Fruit fly (Drosophila melanogaster): Measurements from ENCODE around the gene Sem1.

Sem1 gene

DNA sequence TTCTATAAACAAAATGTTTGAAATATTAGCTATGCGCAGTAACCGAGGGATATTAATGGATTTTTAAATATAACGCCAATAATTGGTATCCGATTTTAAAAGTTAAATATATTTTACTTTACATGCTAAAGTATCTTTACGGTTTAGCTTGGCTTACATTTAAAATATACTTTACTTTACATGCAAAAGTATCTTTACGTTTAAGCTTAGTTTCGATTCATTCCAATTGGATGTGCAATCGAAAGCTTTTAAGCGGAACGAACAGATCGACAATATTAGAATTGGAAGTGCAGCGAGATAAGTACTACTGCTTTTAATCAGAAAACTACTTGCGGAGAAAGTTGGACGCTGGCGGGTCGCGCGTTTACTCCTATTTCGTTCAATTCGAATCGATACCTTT lies 34.8 kb upstream of the Sem1 start:
- TF ChIP-seq CG11762 (GFP tag; optimal IDR thresholded peaks at IDR 0.05; ENCODE audit: insufficient read depth) (no peak), CG6854 (GFP tag; optimal IDR thresholded peaks at IDR 0.05) (no peak), CG8319 (GFP tag; optimal IDR thresholded peaks at IDR 0.05) (no peak), acj6 (GFP tag; optimal IDR thresholded peaks at IDR 0.05) (no peak), CG4318 (GFP tag; optimal IDR thresholded peaks at IDR 0.05) (no peak), Eip78C (GFP tag) (no peak), fd85E (GFP tag; optimal IDR thresholded peaks at IDR 0.05) (no peak)

DNA sequence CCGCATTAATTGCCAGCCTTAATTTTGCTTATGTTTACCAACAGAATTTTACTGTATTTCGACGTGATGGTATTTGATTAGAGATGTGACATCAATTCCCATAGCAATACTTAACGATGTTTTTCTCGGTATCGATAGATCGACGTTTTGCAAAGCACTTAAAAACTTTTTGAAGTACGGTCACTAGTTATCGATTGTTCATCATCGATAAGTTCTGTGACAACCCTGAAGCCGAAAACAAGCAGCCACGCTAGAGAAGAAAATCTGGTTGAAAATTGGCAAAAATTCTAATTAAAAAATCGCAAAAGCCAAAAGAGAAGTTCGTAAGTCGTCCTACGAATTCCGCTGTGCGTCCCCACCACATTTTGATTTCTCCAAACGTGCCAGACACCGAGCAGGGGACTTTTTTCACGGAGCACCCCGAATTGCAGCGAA lies 31.3 kb upstream of the Sem1 start, which contains the start of the genes Rab30 and Caper:
Gene Rab30 (minus strand): TSS at position 90 of the 435 bp plus-strand sequence.
Gene Caper (plus strand): TSS at position 205 of the 435 bp plus-strand sequence.
- TF ChIP-seq Met (GFP tag; optimal IDR thresholded peaks at IDR 0.05) (peak; percentile 21), eg (GFP tag; IDR thresholded peaks at IDR 0.05) (no peak), CG34406 (GFP tag; optimal IDR thresholded peaks at IDR 0.05) (no peak), fd85E (GFP tag; optimal IDR thresholded peaks at IDR 0.05) (no peak), CG3919 (GFP tag; optimal IDR thresholded peaks at IDR 0.05) (peak; percentile 35), CG6276 (GFP tag; optimal IDR thresholded peaks at IDR 0.05) (no peak), CG15336 (GFP tag; IDR thresholded peaks at IDR 0.05) (no peak), esn (GFP tag; optimal IDR thresholded peaks at IDR 0.05) (peak; percentile 56), CG10669 (GFP tag; optimal IDR thresholded peaks at IDR 0.05) (no peak), topi (GFP tag; optimal IDR thresholded peaks at IDR 0.05) (peak; percentile 42), Sox15 (GFP tag; optimal IDR thresholded peaks at IDR 0.05) (no peak), achi (GFP tag; optimal IDR thresholded peaks at IDR 0.05) (no peak), fkh (GFP tag; optimal IDR thresholded peaks at IDR 0.05) (peak; percentile 76), CG10631 (GFP tag; optimal IDR thresholded peaks at IDR 0.05) (peak; percentile 53), salr (GFP tag; optimal IDR thresholded peaks at IDR 0.05) (no peak), CG7368 (GFP tag; optimal IDR thresholded peaks at IDR 0.05) (no peak), net (GFP tag; optimal IDR thresholded peaks at IDR 0.05) (no peak), Eip78C (GFP tag) (peak; percentile 65), Eip93F (GFP tag; optimal IDR thresholded peaks at IDR 0.05) (no peak), CG11294 (GFP tag; IDR thresholded peaks at IDR 0.05) (no peak), fd59A (GFP tag; optimal IDR thresholded peaks at IDR 0.05) (no peak), CG8319 (GFP tag; optimal IDR thresholded peaks at IDR 0.05) (no peak), Sox14 (GFP tag; optimal IDR thresholded peaks at IDR 0.05) (peak; percentile 53), Sox102F (GFP tag; optimal IDR thresholded peaks at IDR 0.05) (no peak), Hr4 (GFP tag; optimal IDR thresholded peaks at IDR 0.05) (peak; percentile 26), Hr38 (GFP tag; optimal IDR thresholded peaks at IDR 0.05) (no peak), Lpt (GFP tag; optimal IDR thresholded peaks at IDR 0.05) (no peak), CG16779 (tag; optimal IDR thresholded peaks at IDR 0.05) (no peak), dac (GFP tag; optimal IDR thresholded peaks at IDR 0.05) (no peak), CG11902 (GFP tag; optimal IDR thresholded peaks at IDR 0.05) (no peak), CG6163 (GFP tag; IDR thresholded peaks at IDR 0.05) (no peak), lz (GFP tag; optimal IDR thresholded peaks at IDR 0.05) (peak; percentile 58), CG1621 (tag; optimal IDR thresholded peaks at IDR 0.05) (peak; percentile 43), CG8632 (GFP tag; optimal IDR thresholded peaks at IDR 0.05) (no peak), cyc (GFP tag; optimal IDR thresholded peaks at IDR 0.05) (peak; percentile 47), CG32006 (GFP tag; optimal IDR thresholded peaks at IDR 0.05) (no peak), Gug (GFP tag; IDR thresholded peaks at IDR 0.05) (no peak), spab (GFP tag; optimal IDR thresholded peaks at IDR 0.05) (no peak), Smox (GFP tag; optimal IDR thresholded peaks at IDR 0.05) (no peak), CG11762 (GFP tag; optimal IDR thresholded peaks at IDR 0.05; ENCODE audit: insufficient read depth) (no peak), CG6854 (GFP tag; optimal IDR thresholded peaks at IDR 0.05) (no peak), Hr39 (GFP tag; optimal IDR thresholded peaks at IDR 0.05) (peak; percentile 53), dsx (GFP tag; optimal IDR thresholded peaks at IDR 0.05; ENCODE audit: poor library complexity, severe bottlenecking) (no peak), CG31627 (GFP tag; optimal IDR thresholded peaks at IDR 0.05) (peak; percentile 62), svp (GFP tag) (no peak), CG6792 (GFP tag; optimal IDR thresholded peaks at IDR 0.05) (no peak), Ets21C (GFP tag; optimal IDR thresholded peaks at IDR 0.05) (no peak), Blimp-1 (GFP tag; optimal IDR thresholded peaks at IDR 0.05) (no peak), CG9139 (GFP tag; optimal IDR thresholded peaks at IDR 0.05) (no peak)
